Worm (Caenorhabditis elegans) whole organism, early embryonic: ENCODE data around the gene trpp-3.

ENCODE experiments used
- B0310.2 ChIP-seq: sonication (generic microtip); optimal IDR thresholded peaks from 2 replicates; lab custom pipeline; 2016; ENCODE audit warnings: mild to moderate bottlenecking, missing genetic modification characterization, missing compliant biosample characterization
- F13C5.2 ChIP-seq: sonication (generic microtip); optimal IDR thresholded peaks from 2 replicates; lab custom pipeline; 2017; ENCODE audit warnings: mild to moderate bottlenecking, missing genetic modification characterization, inconsistent platforms, missing compliant biosample characterization
- aly-1 ChIP-seq: sonication (generic microtip); optimal IDR thresholded peaks from 2 replicates; lab custom pipeline; 2016; ENCODE audit warnings: missing genetic modification characterization, missing compliant biosample characterization
- ama-1 ChIP-seq: fragments of 150-350 bp; optimal IDR thresholded peaks from 2 replicates; lab custom pipeline; 2014
- ceh-13 ChIP-seq: fragments of 200-800 bp; sonication (Bioruptor generic); optimal IDR thresholded peaks from 2 replicates; lab custom pipeline; 2018; ENCODE audit warnings: mild to moderate bottlenecking, missing genetic modification characterization, missing compliant biosample characterization
- ceh-36 ChIP-seq: sonication (generic microtip); optimal IDR thresholded peaks from 2 replicates; lab custom pipeline; 2016; ENCODE audit warnings: missing genetic modification characterization, inconsistent platforms, missing compliant biosample characterization
- ets-7 ChIP-seq: sonication (generic microtip); optimal IDR thresholded peaks from 2 replicates; lab custom pipeline; 2016; ENCODE audit warnings: missing genotype, missing genetic modification characterization, missing compliant biosample characterization
- flt-1 ChIP-seq: fragments of 200-800 bp; sonication (Bioruptor generic); IDR thresholded peaks from 2 replicates; pipeline ENCODE4 v1.3.6; 2022; ENCODE audit warnings: missing genetic modification characterization, missing compliant biosample characterization
- hmbx-1 ChIP-seq: sonication (generic microtip); optimal IDR thresholded peaks from 2 replicates; lab custom pipeline; 2016; ENCODE audit warnings: mild to moderate bottlenecking, missing genetic modification characterization, missing compliant biosample characterization
- hmg-4 ChIP-seq: fragments of 200-800 bp; sonication (Bioruptor generic); optimal IDR thresholded peaks from 2 replicates; lab custom pipeline; 2018; ENCODE audit warnings: mild to moderate bottlenecking, missing genetic modification characterization, missing compliant biosample characterization
- hnd-1 ChIP-seq: sonication (generic microtip); optimal IDR thresholded peaks from 2 replicates; lab custom pipeline; 2016; ENCODE audit warnings: missing genetic modification characterization, missing compliant biosample characterization
- pes-1 ChIP-seq: fragments of 200-800 bp; sonication (Bioruptor generic); IDR thresholded peaks from 2 replicates; pipeline ENCODE4 v1.3.6; 2022; ENCODE audit warnings: missing genetic modification reagents, missing genetic modification characterization, missing compliant biosample characterization
- scrt-1 ChIP-seq: fragments of 200-800 bp; sonication (Bioruptor generic); IDR thresholded peaks from 2 replicates; pipeline ENCODE4 v1.3.6; 2022; ENCODE audit warnings: missing genetic modification characterization, missing compliant biosample characterization
- sea-1 ChIP-seq: fragments of 200-800 bp; sonication (Bioruptor generic); conservative IDR thresholded peaks from 2 replicates; pipeline ENCODE4 v1.3.6; 2022; ENCODE audit warnings: missing genetic modification characterization, missing compliant biosample characterization
- tbx-11 ChIP-seq: fragments of 200-800 bp; sonication (Bioruptor generic); IDR thresholded peaks from 2 replicates; pipeline ENCODE4 v1.3.6; 2022; ENCODE audit warnings: missing genetic modification characterization, missing compliant biosample characterization
- tbx-37 ChIP-seq: fragments of 200-800 bp; sonication (Bioruptor generic); conservative IDR thresholded peaks from 2 replicates; pipeline ENCODE4 v1.3.6; 2022; ENCODE audit warnings: missing genetic modification reagents, missing genetic modification characterization, missing compliant biosample characterization
- tra-4 ChIP-seq: sonication (generic microtip); optimal IDR thresholded peaks from 2 replicates; lab custom pipeline; 2017; ENCODE audit warnings: missing genetic modification characterization, missing compliant biosample characterization

Gene trpp-3

ce11 chrIII:9546016-9546659, 20.8 kb downstream of the trpp-3 start, which contains the start of gene unc-16:
Gene unc-16, plus strand, starts transcription at chrIII:9546258.
- no peak for TF ChIP-seq ceh-36 (tag; lab: Kevin White, UChicago)
- peak; percentile 72 for TF ChIP-seq F13C5.2 (tag; lab: Kevin White, UChicago)
- TF ChIP-seq pes-1 (GFP tag; lab: Robert Waterston, UW): 0 out of 2 replicates have a peak, but pooled peaks have one; percentile 17
- TF ChIP-seq ama-1 (lab: Kevin White, UChicago): no peak
- TF ChIP-seq scrt-1 (GFP tag; lab: Robert Waterston, UW): no peak
- TF ChIP-seq hmbx-1 (tag; lab: Kevin White, UChicago): no peak
- peak; percentile 19 for TF ChIP-seq hmg-4 (GFP tag; lab: Kevin White, UChicago)
- no peak for TF ChIP-seq hnd-1 (tag; lab: Kevin White, UChicago)
- TF ChIP-seq B0310.2 (tag; lab: Kevin White, UChicago): no peak
- TF ChIP-seq tra-4 (tag; lab: Kevin White, UChicago): no peak
- no peak for TF ChIP-seq ets-7
- no peak for TF ChIP-seq tbx-37 (GFP tag; lab: Robert Waterston, UW)
- TF ChIP-seq ceh-13 (GFP tag; lab: Kevin White, UChicago): no peak

- TF ChIP-seq ceh-13 (GFP tag; lab: Kevin White, UChicago) (no peak), F13C5.2 (tag; lab: Kevin White, UChicago) (no peak)
Observed at ce11 chrIII:9556300-9556699, 30.9 kb downstream of the trpp-3 start, which contains the start of gene ZK1098.11. Gene ZK1098.11, plus strand, starts transcription at chrIII:9556600.

- no peak for TF ChIP-seq tbx-11 (GFP tag; lab: Robert Waterston, UW)
- no peak for TF ChIP-seq sea-1 (GFP tag; lab: Robert Waterston, UW)
- no peak for TF ChIP-seq scrt-1 (GFP tag; lab: Robert Waterston, UW)
- no peak for TF ChIP-seq tra-4 (tag; lab: Kevin White, UChicago)
- no peak for TF ChIP-seq hnd-1 (tag; lab: Kevin White, UChicago)
- no peak for TF ChIP-seq F13C5.2 (tag; lab: Kevin White, UChicago)
- TF ChIP-seq ets-7: no peak
- TF ChIP-seq ceh-36 (tag; lab: Kevin White, UChicago): no peak
- TF ChIP-seq tbx-37 (GFP tag; lab: Robert Waterston, UW): no peak
- no peak for TF ChIP-seq flt-1 (GFP tag; lab: Robert Waterston, UW)
- TF ChIP-seq pes-1 (GFP tag; lab: Robert Waterston, UW): no peak
- no peak for TF ChIP-seq ceh-13 (GFP tag; lab: Kevin White, UChicago)
Observed at ce11 chrIII:9558463-9558862, 33.1 kb downstream of the trpp-3 start, which contains the start of gene C48B4.6. Gene C48B4.6, minus strand, starts transcription at chrIII:9558563.

- no peak for TF ChIP-seq ceh-36 (tag; lab: Kevin White, UChicago)
- no peak for TF ChIP-seq scrt-1 (GFP tag; lab: Robert Waterston, UW)
- TF ChIP-seq aly-1 (tag; lab: Kevin White, UChicago): no peak
- TF ChIP-seq B0310.2 (tag; lab: Kevin White, UChicago): no peak
- no peak for TF ChIP-seq hnd-1 (tag; lab: Kevin White, UChicago)
- no peak for TF ChIP-seq pes-1 (GFP tag; lab: Robert Waterston, UW)
- no peak for TF ChIP-seq ets-7
- no peak for TF ChIP-seq tbx-37 (GFP tag; lab: Robert Waterston, UW)
- TF ChIP-seq flt-1 (GFP tag; lab: Robert Waterston, UW): no peak
- TF ChIP-seq hmg-4 (GFP tag; lab: Kevin White, UChicago): no peak
- no peak for TF ChIP-seq hmbx-1 (tag; lab: Kevin White, UChicago)
- no peak for TF ChIP-seq ceh-13 (GFP tag; lab: Kevin White, UChicago)
- TF ChIP-seq ama-1 (lab: Kevin White, UChicago): no peak
Observed at ce11 chrIII:9559381-9559881, 34.1 kb downstream of the trpp-3 start, which contains the start of gene C48B4.7. Gene C48B4.7, minus strand, starts transcription at chrIII:9559431.

- no peak for TF ChIP-seq flt-1 (GFP tag; lab: Robert Waterston, UW)
- TF ChIP-seq F13C5.2 (tag; lab: Kevin White, UChicago): no peak
- no peak for TF ChIP-seq tra-4 (tag; lab: Kevin White, UChicago)
- no peak for TF ChIP-seq sea-1 (GFP tag; lab: Robert Waterston, UW)
Observed at ce11 chrIII:9561158-9561557, 35.8 kb downstream of the trpp-3 start, which contains the start of gene C48B4.8. Gene C48B4.8, minus strand, starts transcription at chrIII:9561258.

- TF ChIP-seq ceh-36 (tag; lab: Kevin White, UChicago): no peak
- TF ChIP-seq ets-7: no peak
- TF ChIP-seq sea-1 (GFP tag; lab: Robert Waterston, UW): no peak
- no peak for TF ChIP-seq pes-1 (GFP tag; lab: Robert Waterston, UW)
- no peak for TF ChIP-seq ama-1 (lab: Kevin White, UChicago)
- TF ChIP-seq scrt-1 (GFP tag; lab: Robert Waterston, UW): no peak
- TF ChIP-seq tbx-11 (GFP tag; lab: Robert Waterston, UW): no peak
Observed at ce11 chrIII:9563235-9563634, 37.9 kb downstream of the trpp-3 start, which contains the start of gene C48B4.9. Gene C48B4.9, minus strand, starts transcription at chrIII:9563335.

ce11 chrIII:9564410-9564809, 39.1 kb downstream of the trpp-3 start, which contains the start of gene C48B4.10:
Gene C48B4.10, minus strand, starts transcription at chrIII:9564510.
- no peak for TF ChIP-seq scrt-1 (GFP tag; lab: Robert Waterston, UW)
- no peak for TF ChIP-seq ceh-36 (tag; lab: Kevin White, UChicago)
- TF ChIP-seq tbx-37 (GFP tag; lab: Robert Waterston, UW): no peak
- no peak for TF ChIP-seq tbx-11 (GFP tag; lab: Robert Waterston, UW)
- no peak for TF ChIP-seq pes-1 (GFP tag; lab: Robert Waterston, UW)
- no peak for TF ChIP-seq ets-7
- no peak for TF ChIP-seq F13C5.2 (tag; lab: Kevin White, UChicago)
- no peak for TF ChIP-seq tra-4 (tag; lab: Kevin White, UChicago)
- TF ChIP-seq hmbx-1 (tag; lab: Kevin White, UChicago): no peak
- TF ChIP-seq hmg-4 (GFP tag; lab: Kevin White, UChicago): no peak
- no peak for TF ChIP-seq hnd-1 (tag; lab: Kevin White, UChicago)
- TF ChIP-seq flt-1 (GFP tag; lab: Robert Waterston, UW): no peak
